Fruit fly (Drosophila melanogaster): ENCODE results near the gene ppk10.

- TF ChIP-seq pan (optimal IDR thresholded peaks at IDR 0.05) (no peak), usp (GFP tag; optimal IDR thresholded peaks at IDR 0.05) (no peak), Dll (optimal IDR thresholded peaks at IDR 0.05) (no peak)
Measured at dm6 chr2L:10474268-10474678, 22.1 kb upstream of the ppk10 start, which contains the start of gene RluA-1.
